Fruit fly (Drosophila melanogaster): ENCODE results near the gene ABCB7.
A peak's percentile ranks its signal among the peaks of the same experiment; 100 is the strongest.

The ABCB7 gene

DNA sequence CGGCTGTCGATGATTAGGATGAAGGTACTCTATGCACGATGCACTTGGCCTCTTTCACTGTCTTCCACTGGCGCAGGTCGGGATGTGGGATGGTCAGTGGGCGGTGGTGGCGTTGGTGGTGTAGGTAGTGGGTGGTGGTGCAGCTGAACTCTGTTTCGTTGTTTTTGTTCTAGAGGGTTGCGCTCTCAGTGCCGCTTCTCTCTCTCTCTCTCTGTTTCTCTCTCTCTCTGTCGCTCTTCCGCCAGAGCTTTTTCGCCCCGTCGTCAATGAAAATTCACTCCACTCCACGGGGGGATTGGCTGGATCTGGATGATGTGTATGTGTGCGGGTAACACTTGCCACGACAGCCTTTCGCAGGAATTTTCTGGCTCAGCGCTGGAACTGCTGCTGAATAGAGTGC lies 18.7 kb downstream of the ABCB7 start:
- TF ChIP-seq CG8478 (optimal IDR thresholded peaks at IDR 0.05) (no peak), CTCF (optimal IDR thresholded peaks at IDR 0.05) (no peak)

DNA sequence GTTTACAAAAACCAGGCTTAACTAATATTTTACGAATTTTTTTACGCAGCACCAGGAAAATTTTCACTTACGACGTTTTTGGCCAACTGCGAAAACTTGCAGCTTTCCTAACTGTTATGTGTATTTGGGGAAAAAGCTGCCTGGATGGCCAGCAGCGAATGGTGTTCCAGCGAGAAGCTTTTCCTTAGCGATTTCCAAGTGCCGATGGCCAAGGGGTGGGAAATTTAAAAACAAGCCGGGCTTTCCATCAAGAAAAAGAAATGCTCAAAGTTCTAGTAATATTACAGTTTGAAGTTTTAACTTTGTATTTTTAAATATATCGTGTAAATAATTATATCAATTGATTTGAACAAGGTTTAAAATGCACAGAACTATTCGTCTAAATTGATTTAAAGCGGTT lies 19.4 kb downstream of the ABCB7 start, which contains the start of gene nSyb:
Gene nSyb, minus strand, starts transcription at position 101 of the 400 bp plus-strand sequence.
- no peak for TF ChIP-seq CTCF (optimal IDR thresholded peaks at IDR 0.05)
- no peak for TF ChIP-seq CG8478 (optimal IDR thresholded peaks at IDR 0.05)

DNA sequence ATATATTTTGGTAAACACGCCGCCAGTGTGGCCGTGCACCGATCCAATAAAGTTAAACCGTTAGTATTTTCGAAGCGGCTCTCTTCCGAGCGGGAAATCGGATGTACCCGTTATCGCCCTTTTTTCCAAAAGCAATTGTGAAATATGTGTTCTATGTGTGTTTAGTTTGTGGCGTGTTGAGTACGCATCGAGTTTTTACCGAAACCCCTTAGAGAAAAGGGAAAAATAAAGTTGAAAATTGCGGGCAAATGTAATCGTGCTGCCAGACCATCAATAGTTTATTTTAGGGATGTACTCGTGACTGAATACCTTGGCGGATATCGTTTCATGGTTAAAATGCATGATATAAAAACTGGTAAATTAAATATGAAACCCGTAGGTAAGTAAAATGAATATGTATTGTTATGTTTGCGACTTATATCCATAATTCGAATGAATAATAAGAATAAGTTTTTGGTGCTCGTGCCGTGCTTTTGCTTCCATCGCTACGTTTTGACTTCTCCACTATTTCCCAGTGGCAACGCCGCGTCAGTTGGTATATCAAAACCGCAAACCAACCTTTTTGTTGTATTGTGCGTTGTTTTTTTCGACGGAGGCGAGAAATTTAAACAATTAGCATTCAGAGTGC lies 21.1 kb downstream of the ABCB7 start, which contains the start of the genes Mettl2 and Bgb:
Gene Mettl2, minus strand, starts transcription at position 51 of the 628 bp plus-strand sequence.
Gene Bgb, plus strand, starts transcription at position 527 of the 628 bp plus-strand sequence.
- peak in 1 of 2 experiments; percentile 13 for TF ChIP-seq CTCF (optimal IDR thresholded peaks at IDR 0.05)
- no peak for TF ChIP-seq CG8478 (optimal IDR thresholded peaks at IDR 0.05)

DNA sequence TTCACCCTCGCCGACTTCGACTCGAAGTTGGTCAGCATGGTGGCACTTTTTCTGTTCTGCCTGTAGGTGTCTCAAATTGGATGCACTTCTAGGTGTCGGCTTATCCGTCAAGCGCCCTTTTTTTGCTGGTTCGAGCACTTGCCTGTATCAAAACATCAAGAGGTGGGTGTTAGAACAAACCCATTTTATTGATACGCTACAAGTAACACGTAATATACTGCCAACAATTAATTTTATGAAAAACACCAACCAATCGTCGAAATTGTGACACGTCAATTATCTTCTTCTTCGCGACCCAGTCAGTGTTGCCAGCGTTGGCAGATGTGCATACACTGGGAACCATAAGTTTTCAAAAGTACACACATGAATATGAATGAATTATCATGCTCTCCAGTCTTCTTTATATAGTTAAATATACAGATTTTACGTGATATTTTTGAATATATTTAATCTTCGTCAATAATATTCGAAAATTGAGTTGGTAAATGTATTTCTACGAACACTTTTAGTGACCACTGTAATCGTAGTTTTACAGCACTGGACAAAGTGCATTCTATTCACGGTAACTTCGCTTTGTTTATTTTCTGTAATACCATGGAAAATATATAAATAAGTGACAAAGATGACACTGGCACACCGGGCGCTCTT lies 26.8 kb downstream of the ABCB7 start, which contains the start of the genes alphaCOP and CG13919:
Gene alphaCOP, minus strand, starts transcription at position 280 of the 648 bp plus-strand sequence.
Gene CG13919, plus strand, starts transcription at position 548 of the 648 bp plus-strand sequence.
- TF ChIP-seq CTCF (optimal IDR thresholded peaks at IDR 0.05) (no peak), CG8478 (optimal IDR thresholded peaks at IDR 0.05) (no peak)

DNA sequence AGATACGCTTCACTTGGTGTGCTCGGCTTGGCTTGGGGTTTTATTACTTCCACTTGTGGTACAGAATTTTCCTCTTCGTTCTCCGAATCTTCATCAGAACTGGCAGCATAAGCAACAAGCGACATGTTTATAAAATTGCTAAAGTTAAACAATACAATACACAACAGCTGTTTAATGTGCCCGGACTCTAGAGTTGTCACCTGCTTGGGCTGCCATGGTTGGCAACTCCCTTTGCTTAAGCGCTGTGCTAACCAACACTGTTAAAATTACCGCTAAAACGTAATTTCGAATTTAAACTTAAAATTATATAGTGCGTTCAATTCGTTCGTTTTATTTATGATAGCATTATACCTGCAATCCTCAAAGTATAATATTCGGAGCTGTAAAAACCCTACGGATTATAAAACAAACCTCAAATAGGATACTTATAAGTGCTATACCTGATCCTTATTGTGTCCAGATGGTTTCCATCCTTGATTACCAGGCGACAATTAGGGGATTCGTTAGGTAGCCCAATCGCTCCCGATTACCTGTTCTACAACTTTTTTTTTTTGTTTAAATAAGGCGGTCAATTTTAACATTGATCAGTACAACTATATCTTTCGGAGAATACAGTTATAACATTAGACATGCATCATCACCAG lies 29.2 kb downstream of the ABCB7 start, which contains the start of the genes CG17249 and Bro:
Gene CG17249, minus strand, starts transcription at position 189 of the 644 bp plus-strand sequence.
Gene Bro, plus strand, starts transcription at position 594 of the 644 bp plus-strand sequence.
- no peak for TF ChIP-seq CG8478 (optimal IDR thresholded peaks at IDR 0.05)
- peak in 1 of 2 experiments; percentile 8 for TF ChIP-seq CTCF (optimal IDR thresholded peaks at IDR 0.05)

DNA sequence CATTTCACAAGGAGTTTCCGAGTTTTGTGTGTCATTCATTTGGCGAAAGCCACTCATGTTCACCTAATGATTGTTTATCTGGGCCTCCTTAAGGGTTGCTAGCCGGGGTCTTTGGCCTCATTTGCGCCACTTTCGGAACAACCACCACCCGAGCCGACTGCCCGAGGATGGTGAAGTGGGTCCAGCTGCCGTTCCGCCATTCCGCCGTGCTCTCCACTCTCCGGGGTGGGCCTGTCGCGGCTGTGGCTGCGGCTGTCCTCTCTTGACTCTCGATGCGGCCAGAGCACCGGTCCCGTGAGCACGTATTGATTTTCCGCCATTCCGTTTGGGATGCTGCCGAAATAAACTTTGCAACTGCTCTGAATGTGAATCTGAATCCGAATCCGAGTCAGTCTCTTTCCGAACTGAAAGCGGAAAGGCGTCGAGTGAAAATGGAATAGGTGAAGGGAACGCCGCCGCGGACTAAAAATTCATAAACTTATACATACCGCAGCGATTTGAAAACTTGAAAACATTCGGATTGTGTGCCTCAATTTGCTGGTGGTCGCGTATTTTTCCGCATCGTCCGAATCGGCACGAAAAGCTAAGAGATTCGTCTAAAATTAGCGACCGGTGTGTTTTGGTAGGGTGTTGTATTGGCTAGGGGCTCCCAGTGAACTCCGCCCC lies 30.6 kb downstream of the ABCB7 start, which contains the start of gene CG13920:
Gene CG13920, plus strand, starts transcription at position 255 of the 666 bp plus-strand sequence.
- TF ChIP-seq CG8478 (optimal IDR thresholded peaks at IDR 0.05) (no peak), CTCF (optimal IDR thresholded peaks at IDR 0.05) (no peak)

DNA sequence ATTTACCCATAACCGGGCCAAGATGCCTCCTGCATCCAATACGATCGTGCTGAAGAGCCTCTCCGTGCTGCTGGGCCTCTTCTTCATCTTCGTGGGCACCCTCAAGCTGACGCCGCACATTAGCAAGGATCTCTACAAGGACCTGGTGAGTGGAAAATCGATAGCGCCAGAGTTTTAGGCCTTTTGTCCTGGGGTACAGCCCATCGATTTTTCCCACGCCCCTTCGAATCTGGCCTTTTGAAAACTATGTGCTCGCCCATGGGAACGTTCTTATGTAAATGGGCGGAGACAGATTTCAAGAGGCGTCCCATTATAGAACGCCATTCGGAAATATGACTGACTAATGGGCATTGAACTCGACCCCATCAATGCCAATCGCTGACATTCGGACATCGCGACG lies 31.1 kb downstream of the ABCB7 start:
- TF ChIP-seq CTCF (optimal IDR thresholded peaks at IDR 0.05) (no peak), CG8478 (optimal IDR thresholded peaks at IDR 0.05) (no peak)

DNA sequence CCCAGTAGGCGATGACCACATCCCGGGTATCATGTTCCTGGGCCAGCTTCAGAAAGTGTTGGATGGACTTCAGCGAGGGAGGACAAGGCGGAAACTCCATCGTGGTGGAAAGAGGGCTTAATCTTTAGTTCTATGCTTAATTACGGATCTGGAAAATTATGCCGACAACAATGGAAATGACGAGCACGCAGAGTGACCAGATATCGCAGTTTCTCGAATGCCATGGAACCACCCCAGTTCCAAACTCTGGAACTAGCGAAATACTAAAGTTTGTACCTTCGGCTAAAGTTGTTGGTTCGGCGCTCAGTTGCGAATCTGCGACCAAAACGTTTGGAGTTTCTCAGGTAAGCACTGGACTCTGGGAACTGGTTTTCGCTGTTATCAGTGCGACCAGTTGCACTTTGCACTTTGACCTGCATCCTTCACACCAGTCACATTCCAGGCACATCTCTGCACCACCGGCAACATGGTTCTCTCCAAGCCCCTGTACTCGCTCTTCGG lies 34.5 kb downstream of the ABCB7 start, which contains the start of the genes CG7970 and Vta1:
Gene CG7970, plus strand, starts transcription at position 51 of the 501 bp plus-strand sequence.
Gene Vta1, minus strand, starts transcription at position 201 of the 501 bp plus-strand sequence.
- TF ChIP-seq CTCF (optimal IDR thresholded peaks at IDR 0.05) (peak in 1 of 2 experiments; percentile 22), CG8478 (optimal IDR thresholded peaks at IDR 0.05) (no peak)

DNA sequence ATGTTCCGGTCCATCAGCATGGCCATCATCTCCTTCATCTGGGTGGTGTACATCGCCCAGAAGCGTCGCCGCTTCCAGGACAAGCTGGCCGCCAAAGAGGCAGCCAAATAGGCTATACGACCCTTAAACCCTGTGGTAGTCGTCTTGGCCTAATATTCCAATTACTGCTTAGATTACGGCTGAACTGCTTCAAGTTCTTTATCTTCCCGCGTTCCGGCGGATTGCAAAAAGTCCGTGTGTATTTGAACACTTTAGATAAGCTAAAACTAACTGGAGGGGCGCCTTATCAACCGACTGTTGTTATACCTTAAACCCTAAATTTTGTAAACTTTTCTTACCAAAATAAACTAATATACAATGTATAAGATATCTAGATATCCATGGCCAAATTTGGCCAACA lies 35.5 kb downstream of the ABCB7 start:
- TF ChIP-seq CG8478 (optimal IDR thresholded peaks at IDR 0.05) (no peak), CTCF (optimal IDR thresholded peaks at IDR 0.05) (no peak)

DNA sequence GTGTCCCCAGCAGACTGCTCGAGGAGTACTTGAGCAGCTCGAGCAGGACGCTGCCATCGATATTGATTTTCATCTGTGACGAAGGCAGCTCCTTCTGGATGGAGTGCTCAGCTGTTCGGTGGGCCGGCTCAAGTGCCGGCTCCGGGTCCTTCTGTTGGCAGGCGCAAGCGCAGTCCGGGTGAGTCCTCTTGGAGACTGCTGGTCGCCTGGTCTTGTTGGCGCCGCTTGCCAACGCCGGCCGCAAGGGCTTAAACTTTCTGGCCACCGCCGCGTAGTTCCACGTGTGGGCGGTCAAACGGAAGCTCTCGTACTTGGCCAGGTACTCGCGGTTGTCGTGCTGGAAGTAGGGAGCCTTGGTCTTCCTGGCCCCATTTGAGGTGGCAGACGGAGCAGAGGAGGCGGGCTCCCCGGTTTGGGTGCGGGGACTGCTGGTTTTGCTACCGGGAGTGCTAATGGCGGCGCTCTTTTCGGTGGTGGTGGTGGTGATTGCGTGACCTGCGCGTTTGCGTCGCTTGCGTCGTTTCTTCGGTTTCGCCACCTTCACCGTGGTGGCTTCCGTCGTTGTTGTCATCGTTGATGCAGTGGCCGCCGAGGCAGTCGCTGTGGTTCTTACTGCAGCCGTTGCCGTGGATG lies 43.6 kb downstream of the ABCB7 start:
- TF ChIP-seq CG8478 (optimal IDR thresholded peaks at IDR 0.05) = no peak
- no peak for TF ChIP-seq CTCF (optimal IDR thresholded peaks at IDR 0.05)

DNA sequence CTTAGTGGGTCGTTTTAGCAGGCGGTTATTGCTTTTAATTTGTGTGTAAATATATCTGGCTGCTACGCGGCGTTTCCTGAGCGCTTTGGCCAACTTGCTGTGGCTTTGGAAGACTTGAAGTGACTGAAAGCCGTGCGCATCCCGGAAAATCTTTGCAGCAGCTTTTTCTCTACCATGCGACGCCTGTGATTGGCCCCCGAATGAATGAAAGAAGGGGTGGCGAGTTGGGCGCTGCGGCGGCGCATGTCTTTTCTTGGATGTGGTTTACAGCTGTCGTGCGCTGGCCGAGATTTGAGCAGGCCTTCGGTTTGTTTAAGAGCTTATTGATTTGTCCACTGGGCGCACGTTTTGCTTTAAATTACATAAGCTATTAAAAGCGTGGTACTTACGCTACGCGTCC lies 45.3 kb downstream of the ABCB7 start:
- TF ChIP-seq CG8478 (optimal IDR thresholded peaks at IDR 0.05) (no peak), CTCF (optimal IDR thresholded peaks at IDR 0.05) (no peak)

DNA sequence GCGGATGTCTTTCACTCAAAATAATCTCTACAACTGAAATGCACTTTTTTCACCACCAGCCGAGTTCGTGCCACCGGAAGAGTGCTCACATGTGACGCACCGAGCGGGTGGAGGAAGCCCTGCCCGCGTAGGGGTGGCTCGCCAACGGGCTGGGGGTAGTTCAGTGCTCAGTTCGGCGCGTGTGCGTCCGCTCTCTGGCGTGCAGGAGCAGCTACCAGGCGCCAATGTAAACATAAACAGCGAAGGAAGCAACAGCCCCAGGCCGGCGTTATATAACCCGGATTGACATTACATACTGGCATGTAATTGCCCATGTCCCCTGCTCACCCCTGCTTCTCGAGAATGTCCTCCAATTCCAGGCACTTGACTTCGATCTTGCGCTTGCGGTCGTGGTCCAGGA lies 46.0 kb downstream of the ABCB7 start:
- TF ChIP-seq CG8478 (optimal IDR thresholded peaks at IDR 0.05) = no peak
- TF ChIP-seq CTCF (optimal IDR thresholded peaks at IDR 0.05) = no peak

DNA sequence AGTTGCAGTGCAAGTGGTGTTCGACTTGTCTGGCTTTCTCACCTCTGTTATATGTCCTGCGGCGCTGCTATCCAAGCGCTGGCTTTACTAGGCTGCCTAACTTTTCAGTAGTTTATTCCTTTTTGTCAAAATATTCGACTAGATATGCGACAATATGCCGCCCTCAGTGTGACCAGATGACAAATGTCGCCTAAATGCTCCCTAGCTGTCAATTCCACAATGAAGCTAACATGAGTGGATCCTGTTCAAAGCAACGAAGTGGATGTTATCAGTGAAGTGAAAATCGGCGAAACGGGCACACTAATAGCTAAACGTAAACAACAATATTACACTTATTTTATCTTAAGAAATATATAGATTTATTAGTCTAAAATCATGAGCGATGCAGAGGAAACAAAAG lies 46.7 kb downstream of the ABCB7 start, which contains the start of the genes Srrm234 and CG7974:
Gene Srrm234, minus strand, starts transcription at position 189 of the 400 bp plus-strand sequence.
Gene CG7974, plus strand, starts transcription at position 263 of the 400 bp plus-strand sequence.
- TF ChIP-seq CG8478 (optimal IDR thresholded peaks at IDR 0.05) (no peak), CTCF (optimal IDR thresholded peaks at IDR 0.05) (no peak)

DNA sequence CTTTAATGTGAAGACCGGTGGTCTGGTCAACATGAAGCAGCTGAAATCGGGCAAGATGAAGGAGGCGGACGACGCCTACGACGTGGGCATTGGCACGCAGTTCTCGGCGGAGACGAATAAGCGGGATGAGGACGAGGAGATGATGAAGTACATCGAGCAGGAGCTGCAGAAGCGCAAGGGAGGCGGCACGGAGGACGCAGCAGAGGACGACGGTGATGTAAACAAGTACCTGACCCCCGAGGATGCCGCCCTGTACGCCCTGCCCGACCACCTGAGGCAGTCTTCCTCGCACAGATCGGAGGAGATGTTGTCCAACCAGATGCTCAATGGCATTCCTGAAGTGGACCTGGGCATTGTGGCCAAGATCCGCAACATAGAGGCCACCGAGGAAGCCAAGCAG lies 47.3 kb downstream of the ABCB7 start:
- TF ChIP-seq CTCF (optimal IDR thresholded peaks at IDR 0.05) (no peak), CG8478 (optimal IDR thresholded peaks at IDR 0.05) (no peak)

Data from S2 (cell line).